Fruit fly (Drosophila melanogaster) whole organism, prepupa: ENCODE data around the gene Sfxn2.

Source experiments
- Blimp-1 ChIP-seq: fragments of 200-800 bp; sonication (Bioruptor generic); optimal IDR thresholded peaks from 3 replicates; lab custom pipeline; 2017; ENCODE audit warnings: missing biosample characterization, missing genetic modification characterization, mild to moderate bottlenecking, moderate library complexity, missing genetic modification reagents
- CG10631 ChIP-seq: fragments of 200-800 bp; sonication (Bioruptor generic); optimal IDR thresholded peaks from 2 replicates; lab custom pipeline; 2016; ENCODE audit warnings: missing biosample characterization, missing genetic modification characterization
- CG10669 ChIP-seq: fragments of 200-800 bp; sonication (Bioruptor generic); optimal IDR thresholded peaks from 3 replicates; lab custom pipeline; 2018; ENCODE audit warnings: missing biosample characterization, mild to moderate bottlenecking, missing genetic modification characterization, moderate library complexity
- CG11294 ChIP-seq: fragments of 200-800 bp; sonication (Bioruptor generic); IDR thresholded peaks from 2 replicates; pipeline ENCODE4 v1.3.6; 2022; ENCODE audit warnings: missing biosample characterization, missing genetic modification characterization
- CG11762 ChIP-seq: fragments of 200-800 bp; sonication (Bioruptor generic); optimal IDR thresholded peaks from 3 replicates; lab custom pipeline; 2016; ENCODE audit warnings: missing biosample characterization, missing genetic modification characterization; ENCODE audit not compliant: insufficient read depth
- CG15336 ChIP-seq: fragments of 200-800 bp; sonication (Bioruptor generic); IDR thresholded peaks from 2 replicates; pipeline ENCODE4 v1.3.6; 2022; ENCODE audit warnings: missing biosample characterization, missing genetic modification characterization
- CG1621 ChIP-seq: fragments of 200-800 bp; sonication (Bioruptor generic); optimal IDR thresholded peaks from 3 replicates; lab custom pipeline; 2018; ENCODE audit warnings: missing biosample characterization, mild to moderate bottlenecking, missing genetic modification characterization
- CG16779 ChIP-seq: fragments of 200-800 bp; sonication (Bioruptor generic); optimal IDR thresholded peaks from 3 replicates; lab custom pipeline; 2017; ENCODE audit warnings: missing biosample characterization, mild to moderate bottlenecking, missing genetic modification characterization
- CG3032 ChIP-seq: fragments of 200-800 bp; optimal IDR thresholded peaks from 2 replicates; lab custom pipeline; 2019; ENCODE audit warnings: missing biosample characterization, mild to moderate bottlenecking, missing genetic modification characterization, moderate library complexity
- CG31627 ChIP-seq: fragments of 200-800 bp; sonication (Bioruptor generic); optimal IDR thresholded peaks from 3 replicates; lab custom pipeline; 2016; ENCODE audit warnings: missing biosample characterization, missing genetic modification characterization
- CG32006 ChIP-seq: fragments of 200-800 bp; sonication (Bioruptor generic); optimal IDR thresholded peaks from 3 replicates; lab custom pipeline; 2017; ENCODE audit warnings: missing biosample characterization, mild to moderate bottlenecking, missing genetic modification characterization
- CG34406 ChIP-seq: fragments of 200-800 bp; sonication (Bioruptor generic); optimal IDR thresholded peaks from 3 replicates; lab custom pipeline; 2016; ENCODE audit warnings: missing biosample characterization, missing genetic modification characterization
- CG3919 ChIP-seq: fragments of 200-800 bp; sonication (Bioruptor generic); optimal IDR thresholded peaks from 3 replicates; lab custom pipeline; 2016; ENCODE audit warnings: missing biosample characterization, missing genetic modification characterization
- CG4318 ChIP-seq: fragments of 200-800 bp; sonication (Bioruptor generic); optimal IDR thresholded peaks from 3 replicates; lab custom pipeline; 2017; ENCODE audit warnings: missing biosample characterization, mild to moderate bottlenecking, missing genetic modification characterization
- CG6163 ChIP-seq: fragments of 200-800 bp; sonication (Bioruptor generic); IDR thresholded peaks from 3 replicates; pipeline ENCODE4 v1.3.6; 2022; ENCODE audit warnings: missing biosample characterization, missing genetic modification characterization
- CG6276 ChIP-seq: fragments of 200-800 bp; sonication (Bioruptor generic); optimal IDR thresholded peaks from 2 replicates; lab custom pipeline; 2017; ENCODE audit warnings: missing biosample characterization, mild to moderate bottlenecking, missing genetic modification characterization
- CG6792 ChIP-seq: fragments of 200-800 bp; sonication (Bioruptor generic); optimal IDR thresholded peaks from 3 replicates; lab custom pipeline; 2016; ENCODE audit warnings: missing biosample characterization, missing genetic modification characterization
- CG6808 ChIP-seq: fragments of 200-800 bp; sonication (Bioruptor generic); optimal IDR thresholded peaks from 3 replicates; lab custom pipeline; 2017; ENCODE audit warnings: missing biosample characterization, missing genetic modification characterization, mild to moderate bottlenecking, moderate library complexity, missing genetic modification reagents
- CG6854 ChIP-seq: fragments of 200-800 bp; sonication (Bioruptor generic); optimal IDR thresholded peaks from 2 replicates; lab custom pipeline; 2017; ENCODE audit warnings: missing biosample characterization, mild to moderate bottlenecking, missing genetic modification characterization
- CG8119 ChIP-seq: fragments of 200-800 bp; sonication (Bioruptor generic); IDR thresholded peaks from 3 replicates; pipeline ENCODE4 v1.3.6; 2022; ENCODE audit warnings: missing biosample characterization, missing genetic modification characterization
- CG8632 ChIP-seq: fragments of 200-800 bp; sonication (Bioruptor generic); optimal IDR thresholded peaks from 3 replicates; lab custom pipeline; 2016; ENCODE audit warnings: missing biosample characterization, missing genetic modification characterization
- Eip78C ChIP-seq: fragments of 200-800 bp; sonication (Bioruptor generic); peaks from one replicate; lab custom pipeline; 2016; ENCODE audit warnings: missing biosample characterization, missing genetic modification characterization
- Eip93F ChIP-seq: fragments of 200-800 bp; sonication (Bioruptor generic); optimal IDR thresholded peaks from 2 replicates; lab custom pipeline; 2016; ENCODE audit warnings: missing biosample characterization, mild to moderate bottlenecking, missing genetic modification characterization
- Ets96B ChIP-seq: fragments of 200-800 bp; optimal IDR thresholded peaks from 2 replicates; lab custom pipeline; 2019; ENCODE audit warnings: missing biosample characterization, mild to moderate bottlenecking, missing genetic modification characterization, moderate library complexity
- Gug ChIP-seq: fragments of 200-800 bp; sonication (Bioruptor generic); IDR thresholded peaks from 2 replicates; pipeline ENCODE4 v1.3.6; 2022; ENCODE audit warnings: missing biosample characterization, missing genetic modification characterization
- Hr4 ChIP-seq: fragments of 200-800 bp; sonication (Bioruptor generic); optimal IDR thresholded peaks from 3 replicates; lab custom pipeline; 2016; ENCODE audit warnings: missing biosample characterization, missing genetic modification characterization
- Lpt ChIP-seq: fragments of 200-800 bp; sonication (Bioruptor generic); optimal IDR thresholded peaks from 3 replicates; lab custom pipeline; 2016; ENCODE audit warnings: missing biosample characterization, missing genetic modification characterization
- Met ChIP-seq: fragments of 200-800 bp; sonication (Bioruptor generic); optimal IDR thresholded peaks from 3 replicates; lab custom pipeline; 2016; ENCODE audit warnings: missing biosample characterization, missing genetic modification characterization
- OdsH ChIP-seq: fragments of 200-800 bp; sonication (Bioruptor generic); optimal IDR thresholded peaks from 3 replicates; lab custom pipeline; 2016; ENCODE audit warnings: missing biosample characterization, missing genetic modification characterization
- Sox14 ChIP-seq: fragments of 200-800 bp; sonication (Bioruptor generic); optimal IDR thresholded peaks from 3 replicates; lab custom pipeline; 2016; ENCODE audit warnings: missing biosample characterization, missing genetic modification characterization
- Sox15 ChIP-seq: fragments of 200-800 bp; sonication (Bioruptor generic); optimal IDR thresholded peaks from 3 replicates; lab custom pipeline; 2016; ENCODE audit warnings: missing biosample characterization, missing genetic modification characterization
- achi ChIP-seq: fragments of 200-800 bp; sonication (Bioruptor generic); optimal IDR thresholded peaks from 3 replicates; lab custom pipeline; 2016; ENCODE audit warnings: missing biosample characterization, missing genetic modification characterization
- acj6 ChIP-seq: fragments of 200-800 bp; sonication (Bioruptor generic); optimal IDR thresholded peaks from 3 replicates; lab custom pipeline; 2016; ENCODE audit warnings: missing biosample characterization, missing genetic modification characterization
- cyc ChIP-seq: fragments of 200-800 bp; sonication (Bioruptor generic); optimal IDR thresholded peaks from 3 replicates; lab custom pipeline; 2016; ENCODE audit warnings: missing biosample characterization, missing genetic modification characterization
- dsx ChIP-seq: fragments of 200-800 bp; optimal IDR thresholded peaks from 3 replicates; lab custom pipeline; 2019; ENCODE audit warnings: missing biosample characterization, mild to moderate bottlenecking, missing genetic modification characterization, moderate library complexity; ENCODE audit not compliant: poor library complexity, severe bottlenecking
- esn ChIP-seq: fragments of 200-800 bp; sonication (Bioruptor generic); optimal IDR thresholded peaks from 2 replicates; lab custom pipeline; 2016; ENCODE audit warnings: missing biosample characterization, mild to moderate bottlenecking, missing genetic modification characterization, moderate library complexity
- fd59A ChIP-seq: fragments of 200-800 bp; sonication (Bioruptor generic); optimal IDR thresholded peaks from 2 replicates; lab custom pipeline; 2017; ENCODE audit warnings: missing biosample characterization, mild to moderate bottlenecking, missing genetic modification characterization, missing genetic modification reagents
- fd85E ChIP-seq: fragments of 200-800 bp; sonication (Bioruptor generic); optimal IDR thresholded peaks from 3 replicates; lab custom pipeline; 2016; ENCODE audit warnings: missing biosample characterization, missing genetic modification characterization
- fkh ChIP-seq: fragments of 200-800 bp; sonication (Bioruptor generic); optimal IDR thresholded peaks from 3 replicates; lab custom pipeline; 2017; ENCODE audit warnings: missing biosample characterization, mild to moderate bottlenecking, missing genetic modification characterization, moderate library complexity
- net ChIP-seq: fragments of 200-800 bp; sonication (Bioruptor generic); optimal IDR thresholded peaks from 3 replicates; lab custom pipeline; 2016; ENCODE audit warnings: missing biosample characterization, missing genetic modification characterization
- salr ChIP-seq, 2 experiments: fragments of 200-800 bp; sonication (Bioruptor generic); optimal IDR thresholded peaks; 3 replicates each; lab custom pipeline; 2016 to 2018; ENCODE audit warnings: missing biosample characterization in 2 of 2, missing genetic modification characterization in 2 of 2, mild to moderate bottlenecking in 1 of 2
- ss ChIP-seq, 2 experiments: fragments of 200-800 bp; sonication (Bioruptor generic); optimal IDR thresholded peaks; 2 replicates in 1 of 2; 3 replicates in 1 of 2; lab custom pipeline; 2017 to 2018; ENCODE audit warnings: mild to moderate bottlenecking in 2 of 2, missing biosample characterization in 2 of 2, missing genetic modification characterization in 2 of 2, moderate library complexity in 1 of 2
- svp ChIP-seq: fragments of 200-800 bp; sonication (Bioruptor generic); peaks from one replicate; lab custom pipeline; 2016; ENCODE audit warnings: missing biosample characterization, missing genetic modification characterization
- vri ChIP-seq: fragments of 200-800 bp; sonication (Bioruptor generic); optimal IDR thresholded peaks from 3 replicates; lab custom pipeline; 2016; ENCODE audit warnings: missing biosample characterization, mild to moderate bottlenecking, missing genetic modification characterization

Sfxn2 gene

dm6 chr3L:19049669-19050510, 13.1 kb upstream of the Sfxn2 start:
- TF ChIP-seq CG6276 (GFP tag; lab: Kevin White, UChicago) = no peak
- no peak for TF ChIP-seq CG6854
- TF ChIP-seq achi (GFP tag; lab: Kevin White, UChicago) = no peak
- TF ChIP-seq CG6163 (GFP tag; lab: Robert Waterston, UW) = 0 out of 3 replicates have a peak, but pooled peaks have one; percentile 18
- no peak for TF ChIP-seq CG34406
- peak; percentile 52 for TF ChIP-seq Eip78C (GFP tag; lab: Kevin White, UChicago)
- peak; percentile 2 for TF ChIP-seq CG6808 (GFP tag; lab: Kevin White, UChicago)
- no peak for TF ChIP-seq fkh (GFP tag; lab: Kevin White, UChicago)
- peak; percentile 54 for TF ChIP-seq svp (GFP tag; lab: Kevin White, UChicago)
- peak in 1 of 2 experiments; percentile 40 for TF ChIP-seq ss (GFP tag; optimal IDR thresholded peaks at IDR 0.05; lab: Kevin White, UChicago)
- 0 out of 3 replicates have a peak, but pooled peaks have one; percentile 25 for TF ChIP-seq CG8119 (GFP tag; lab: Robert Waterston, UW)

- no peak for TF ChIP-seq CG10669 (GFP tag; lab: Kevin White, UChicago)
- TF ChIP-seq CG34406 = no peak
- TF ChIP-seq Eip93F = no peak
- no peak for TF ChIP-seq salr (GFP tag; optimal IDR thresholded peaks at IDR 0.05; lab: Kevin White, UChicago)
- no peak for TF ChIP-seq fkh (GFP tag; lab: Kevin White, UChicago)
- TF ChIP-seq CG11294 = no peak
- TF ChIP-seq vri (GFP tag; lab: Kevin White, UChicago) = no peak
- no peak for TF ChIP-seq Eip78C (GFP tag; lab: Kevin White, UChicago)
- TF ChIP-seq CG31627 (GFP tag; lab: Kevin White, UChicago) = no peak
- no peak for TF ChIP-seq CG3919 (GFP tag; lab: Kevin White, UChicago)
- TF ChIP-seq cyc (GFP tag; lab: Kevin White, UChicago) = no peak
- TF ChIP-seq CG1621 (tag; lab: Kevin White, UChicago) = no peak
- no peak for TF ChIP-seq Sox15 (GFP tag; lab: Kevin White, UChicago)
- TF ChIP-seq CG3032 (tag; lab: Kevin White, UChicago) = no peak
- TF ChIP-seq fd85E (GFP tag; lab: Kevin White, UChicago) = no peak
- no peak for TF ChIP-seq Blimp-1 (GFP tag; lab: Kevin White, UChicago)
- no peak for TF ChIP-seq dsx
- no peak for TF ChIP-seq Lpt
- TF ChIP-seq CG16779 (tag; lab: Kevin White, UChicago) = no peak
Observed at dm6 chr3L:19051926-19052325, 11.0 kb upstream of the Sfxn2 start, which contains the start of gene Acp76A. Acp76A (minus strand) TSS chr3L:19052026.

- 0 out of 3 replicates have a peak, but pooled peaks have one; percentile 16 for TF ChIP-seq CG8119 (GFP tag; lab: Robert Waterston, UW)
- TF ChIP-seq OdsH (GFP tag; lab: Kevin White, UChicago) = peak; percentile 53
- TF ChIP-seq Ets96B = peak; percentile 28
- no peak for TF ChIP-seq CG31627 (GFP tag; lab: Kevin White, UChicago)
- TF ChIP-seq Eip78C (GFP tag; lab: Kevin White, UChicago) = peak; percentile 76
- TF ChIP-seq acj6 (GFP tag; lab: Kevin White, UChicago) = peak; percentile 15
- no peak for TF ChIP-seq vri (GFP tag; lab: Kevin White, UChicago)
- TF ChIP-seq net (GFP tag; lab: Kevin White, UChicago) = peak; percentile 6
- TF ChIP-seq CG32006 (GFP tag; lab: Kevin White, UChicago) = peak; percentile 56
- TF ChIP-seq esn = peak; percentile 34
- TF ChIP-seq Sox14 (GFP tag; lab: Kevin White, UChicago) = no peak
- TF ChIP-seq CG8632 = peak; percentile 44
- TF ChIP-seq salr (GFP tag; optimal IDR thresholded peaks at IDR 0.05; lab: Kevin White, UChicago) = peak in 1 of 2 experiments; percentile 25
- no peak for TF ChIP-seq Met (GFP tag; lab: Kevin White, UChicago)
- peak; percentile 18 for TF ChIP-seq fd59A
- TF ChIP-seq CG6792 (GFP tag; lab: Kevin White, UChicago) = peak; percentile 8
- TF ChIP-seq ss (GFP tag; optimal IDR thresholded peaks at IDR 0.05; lab: Kevin White, UChicago) = peak in 1 of 2 experiments; percentile 40
- TF ChIP-seq Gug (GFP tag; lab: Robert Waterston, UW) = no peak
- no peak for TF ChIP-seq CG10631 (GFP tag; lab: Kevin White, UChicago)
- TF ChIP-seq dsx = peak; percentile 10
- no peak for TF ChIP-seq CG6163 (GFP tag; lab: Robert Waterston, UW)
- no peak for TF ChIP-seq Hr4 (GFP tag; lab: Kevin White, UChicago)
- TF ChIP-seq CG6854 = no peak
- TF ChIP-seq CG11762 (GFP tag; lab: Kevin White, UChicago) = no peak
- TF ChIP-seq CG4318 = peak; percentile 1
- TF ChIP-seq CG15336 = 0 out of 2 replicates have a peak, but pooled peaks have one; percentile 11
- TF ChIP-seq CG16779 (tag; lab: Kevin White, UChicago) = no peak
- TF ChIP-seq svp (GFP tag; lab: Kevin White, UChicago) = peak; percentile 23
Observed at dm6 chr3L:19053339-19053818, 9.6 kb upstream of the Sfxn2 start, which contains the start of gene CG43407. CG43407 (minus strand) TSS chr3L:19053389.
